Worm (Caenorhabditis elegans) whole organism, late embryonic: ENCODE results near the gene gsy-1.

ENCODE experiments used
- C08G9.2 ChIP-seq: sonication (generic microtip); optimal IDR thresholded peaks from 2 replicates; lab custom pipeline; 2016; ENCODE audit warnings: mild to moderate bottlenecking, missing genetic modification characterization, moderate library complexity, missing compliant biosample characterization
- ama-1 ChIP-seq: fragments of 150-350 bp; optimal IDR thresholded peaks from 2 replicates; lab custom pipeline; 2014
- fkh-10 ChIP-seq: fragments of 150-350 bp; optimal IDR thresholded peaks from 2 replicates; lab custom pipeline; 2014; ENCODE audit warnings: missing biosample characterization, missing genetic modification reagents, missing genetic modification characterization
- hlh-13 ChIP-seq: fragments of 200-800 bp; sonication (Bioruptor generic); optimal IDR thresholded peaks from 2 replicates; lab custom pipeline; 2018; ENCODE audit warnings: mild to moderate bottlenecking, missing genetic modification characterization, missing compliant biosample characterization
- hlh-6 ChIP-seq: sonication (generic microtip); optimal IDR thresholded peaks from 2 replicates; lab custom pipeline; 2016; ENCODE audit warnings: missing genotype, missing genetic modification characterization, missing compliant biosample characterization
- mec-3 ChIP-seq: sonication (generic microtip); optimal IDR thresholded peaks from 2 replicates; lab custom pipeline; 2016; ENCODE audit warnings: borderline replicate concordance, missing genetic modification characterization, missing compliant biosample characterization
- nhr-11 ChIP-seq: fragments of 150-350 bp; optimal IDR thresholded peaks from 2 replicates; lab custom pipeline; 2014; ENCODE audit warnings: missing biosample characterization, missing genetic modification characterization
- pha-2 ChIP-seq: sonication (generic microtip); optimal IDR thresholded peaks from 2 replicates; lab custom pipeline; 2017; ENCODE audit warnings: mild to moderate bottlenecking, missing genetic modification characterization, missing compliant biosample characterization
- pha-4 ChIP-seq: fragments of 150-350 bp; optimal IDR thresholded peaks from 2 replicates; lab custom pipeline; 2018; ENCODE audit warnings: missing biosample characterization, missing genetic modification reagents, missing genetic modification characterization
- pros-1 ChIP-seq: fragments of 150-350 bp; optimal IDR thresholded peaks from 2 replicates; lab custom pipeline; 2014; ENCODE audit warnings: missing biosample characterization, missing genetic modification reagents, missing genetic modification characterization
- tbx-2 ChIP-seq: sonication (generic microtip); optimal IDR thresholded peaks from 2 replicates; lab custom pipeline; 2016; ENCODE audit warnings: missing genetic modification characterization, missing compliant biosample characterization

- no peak for TF ChIP-seq hlh-6 (tag; lab: Kevin White, UChicago)
- no peak for TF ChIP-seq pha-2
- no peak for TF ChIP-seq pha-4 (tag; lab: Kevin White, UChicago)
- no peak for TF ChIP-seq fkh-10 (GFP tag; lab: Kevin White, UChicago)
- no peak for TF ChIP-seq nhr-11 (tag; lab: Kevin White, UChicago)
- TF ChIP-seq hlh-13: no peak
- TF ChIP-seq mec-3 (tag; lab: Kevin White, UChicago): no peak
- TF ChIP-seq C08G9.2 (tag; lab: Kevin White, UChicago): no peak
- no peak for TF ChIP-seq pros-1 (tag; lab: Kevin White, UChicago)
- TF ChIP-seq tbx-2 (tag; lab: Kevin White, UChicago): no peak
- TF ChIP-seq ama-1: no peak
These were observed at the start of gene gsy-1 for ce11 chrII:12878071-12878668.
